Fruit fly (Drosophila melanogaster) whole organism, prepupa: ENCODE data around the gene strat.
A peak's percentile ranks its signal among the peaks of the same experiment; 100 is the strongest.

Source experiments
- CG10669 ChIP-seq: fragments of 200-800 bp; sonication (Bioruptor generic); optimal IDR thresholded peaks from 3 replicates; lab custom pipeline; 2018; ENCODE audit warnings: missing biosample characterization, mild to moderate bottlenecking, missing genetic modification characterization, moderate library complexity
- CG3919 ChIP-seq: fragments of 200-800 bp; sonication (Bioruptor generic); optimal IDR thresholded peaks from 3 replicates; lab custom pipeline; 2016; ENCODE audit warnings: missing biosample characterization, missing genetic modification characterization
- CG8119 ChIP-seq: fragments of 200-800 bp; sonication (Bioruptor generic); IDR thresholded peaks from 3 replicates; pipeline ENCODE4 v1.3.6; 2022; ENCODE audit warnings: missing biosample characterization, missing genetic modification characterization
- Gug ChIP-seq: fragments of 200-800 bp; sonication (Bioruptor generic); IDR thresholded peaks from 2 replicates; pipeline ENCODE4 v1.3.6; 2022; ENCODE audit warnings: missing biosample characterization, missing genetic modification characterization
- Sox15 ChIP-seq: fragments of 200-800 bp; sonication (Bioruptor generic); optimal IDR thresholded peaks from 3 replicates; lab custom pipeline; 2016; ENCODE audit warnings: missing biosample characterization, missing genetic modification characterization
- eg ChIP-seq: fragments of 200-800 bp; sonication (Bioruptor generic); IDR thresholded peaks from 3 replicates; pipeline ENCODE4 v1.3.6; 2022; ENCODE audit warnings: missing biosample characterization, missing genetic modification characterization

DNA sequence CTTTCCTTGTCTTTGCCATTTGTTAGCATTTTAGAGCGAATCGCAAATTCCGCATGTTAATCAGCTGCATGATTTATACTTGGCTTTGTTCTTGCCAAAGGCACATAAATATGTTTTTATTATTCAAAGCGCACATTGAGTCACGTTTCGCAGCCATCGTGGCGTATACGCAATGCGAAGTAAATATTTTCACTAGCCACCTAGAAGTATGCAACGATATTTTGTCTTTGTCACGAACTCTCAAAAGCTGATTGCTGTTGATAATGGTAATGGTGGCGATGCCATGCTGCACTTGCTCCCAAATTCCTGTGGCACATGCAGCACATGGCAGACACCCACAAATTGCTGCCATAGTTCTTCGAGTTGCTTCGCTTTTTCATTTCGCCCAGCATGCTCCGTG lies 14.6 kb downstream of the strat start:
- TF ChIP-seq CG3919 (GFP tag; lab: Kevin White, UChicago) (peak; percentile 6), Gug (GFP tag; lab: Robert Waterston, UW) (no peak), CG8119 (GFP tag; lab: Robert Waterston, UW) (no peak), eg (GFP tag; lab: Robert Waterston, UW) (no peak), Sox15 (no peak), CG10669 (no peak)
